Worm (Caenorhabditis elegans) whole organism, dauer: Measurements from ENCODE around the gene Y37E11B.10.

ENCODE experiments used
- unc-62 ChIP-seq: sonication (generic microtip); optimal IDR thresholded peaks from 2 replicates; lab custom pipeline; 2017; ENCODE audit warnings: missing biosample characterization, missing genetic modification reagents, missing genetic modification characterization

Gene Y37E11B.10

ce11 chrIV:3633254-3633653 lies 27.0 kb upstream of the Y37E11B.10 start, which contains the start of gene ZC416.2:
Gene ZC416.2, plus strand, starts transcription at chrIV:3633619.
- TF ChIP-seq unc-62 (GFP tag; lab: Kevin White, UChicago) = no peak

DNA sequence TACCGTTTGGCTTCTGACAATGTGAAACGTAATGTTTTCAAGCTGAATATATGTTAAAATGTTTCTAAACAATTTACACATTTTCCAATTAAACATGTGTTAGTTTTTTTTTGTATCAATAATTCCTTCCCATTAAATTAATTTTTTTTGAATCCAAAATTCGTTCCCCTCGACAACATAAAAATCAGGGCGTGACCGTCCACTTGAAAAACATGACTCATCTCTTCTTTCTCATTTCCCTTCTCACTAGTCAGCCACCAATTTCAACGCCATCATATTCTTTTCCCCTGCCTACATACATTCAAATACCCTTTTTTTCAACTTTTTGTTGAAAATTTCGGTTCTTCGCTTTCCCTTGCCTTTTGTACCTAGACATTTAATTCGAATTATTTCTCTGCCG lies 26.2 kb upstream of the Y37E11B.10 start:
- TF ChIP-seq unc-62 (GFP tag; lab: Kevin White, UChicago) = no peak

DNA sequence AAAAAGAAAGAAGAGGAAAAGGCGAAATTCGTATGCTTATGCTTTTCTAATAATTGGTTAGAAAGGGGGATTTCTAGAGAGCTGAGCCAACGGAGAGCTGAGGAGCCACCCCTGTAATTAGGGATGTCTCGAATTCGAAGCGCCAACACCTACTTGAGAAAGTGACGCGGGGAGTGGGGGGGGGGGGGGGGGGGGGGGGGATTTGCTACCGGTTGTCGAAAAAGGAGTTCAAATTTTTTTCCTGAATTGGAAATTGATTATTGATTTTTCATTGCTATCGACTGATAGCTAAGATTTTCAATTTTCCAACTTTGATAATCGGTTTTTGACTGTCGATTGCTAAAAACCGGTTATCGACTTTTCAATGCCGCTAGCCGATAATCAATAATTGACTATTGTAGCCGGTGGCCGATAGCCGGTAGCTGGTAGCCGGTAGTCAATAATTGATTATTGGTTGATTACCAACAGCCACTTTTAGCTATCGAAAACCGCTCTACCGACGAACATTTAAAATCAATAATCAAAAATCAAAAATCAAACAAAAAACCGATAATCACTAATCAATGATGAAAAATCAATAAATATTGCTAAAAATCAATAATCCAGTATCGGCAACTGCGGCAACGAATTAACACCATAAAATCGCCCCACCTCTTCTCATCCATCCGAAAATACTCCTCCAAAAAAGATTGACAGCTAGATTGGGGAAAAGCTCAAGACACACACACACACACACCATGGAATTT lies 22.8 kb upstream of the Y37E11B.10 start:
- no peak for TF ChIP-seq unc-62 (GFP tag; lab: Kevin White, UChicago)

ce11 chrIV:3626447-3626846 lies 20.2 kb upstream of the Y37E11B.10 start:
- TF ChIP-seq unc-62 (GFP tag; lab: Kevin White, UChicago) = no peak

- no peak for TF ChIP-seq unc-62 (GFP tag; lab: Kevin White, UChicago)
Measured at ce11 chrIV:3624597-3624996, 18.3 kb upstream of the Y37E11B.10 start, which contains the start of the genes cha-1 and unc-17. Gene cha-1, minus strand, starts transcription at chrIV:3624697. Gene unc-17, minus strand, starts transcription at chrIV:3624699.

DNA sequence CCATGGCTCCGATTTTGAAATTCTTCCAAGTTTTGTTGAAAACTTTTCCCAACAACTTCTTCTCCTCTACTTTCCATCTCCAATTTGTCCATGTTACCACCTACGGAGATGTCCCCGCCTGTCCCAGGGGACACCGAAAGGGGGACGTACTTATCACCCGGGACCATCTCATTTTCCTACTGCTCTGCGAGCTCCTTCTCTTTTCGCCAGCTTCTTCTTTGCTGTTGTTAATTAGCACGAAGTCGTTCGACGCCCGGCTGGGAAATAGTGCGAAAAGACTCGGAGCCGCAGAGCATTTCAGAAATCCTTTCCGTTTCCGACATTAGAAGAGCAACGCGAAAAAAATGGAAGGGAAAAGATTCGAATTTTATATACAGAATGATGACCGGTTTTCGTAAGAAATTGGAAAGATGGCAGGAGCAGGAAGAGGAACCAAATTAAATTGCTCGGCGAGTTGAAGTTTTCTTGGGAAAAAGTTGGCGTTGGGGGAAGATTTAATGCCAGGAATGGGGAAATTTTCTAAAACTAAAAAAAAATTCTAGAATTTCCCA lies 15.6 kb upstream of the Y37E11B.10 start:
- no peak for TF ChIP-seq unc-62 (GFP tag; lab: Kevin White, UChicago)

ce11 chrIV:3618719-3619118 lies 12.5 kb upstream of the Y37E11B.10 start:
- no peak for TF ChIP-seq unc-62 (GFP tag; lab: Kevin White, UChicago)

ce11 chrIV:3613022-3613605 lies 6.8 kb upstream of the Y37E11B.10 start, which contains the start of gene ltah-1.2:
Gene ltah-1.2, minus strand, starts transcription at chrIV:3613072.
- TF ChIP-seq unc-62 (GFP tag; lab: Kevin White, UChicago) = no peak

DNA sequence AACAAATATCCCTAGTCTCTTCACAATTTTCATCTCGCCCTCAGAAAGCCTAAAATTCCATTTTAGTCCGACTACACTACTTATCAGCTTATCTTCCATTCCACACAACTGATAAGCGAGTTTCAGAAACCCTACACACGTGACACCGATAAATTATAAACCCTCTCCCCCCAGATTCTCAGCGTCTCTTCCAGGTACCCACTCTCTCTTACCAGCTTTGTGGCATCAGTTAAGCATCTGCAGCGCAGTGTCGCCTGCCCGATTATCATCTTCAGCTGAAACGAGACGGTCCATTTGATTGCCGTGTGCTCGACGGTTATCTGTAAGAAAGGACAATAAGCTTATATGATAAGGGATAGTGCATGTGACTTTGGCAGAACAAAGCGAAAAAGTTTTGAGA lies 5.6 kb upstream of the Y37E11B.10 start:
- no peak for TF ChIP-seq unc-62 (GFP tag; lab: Kevin White, UChicago)

DNA sequence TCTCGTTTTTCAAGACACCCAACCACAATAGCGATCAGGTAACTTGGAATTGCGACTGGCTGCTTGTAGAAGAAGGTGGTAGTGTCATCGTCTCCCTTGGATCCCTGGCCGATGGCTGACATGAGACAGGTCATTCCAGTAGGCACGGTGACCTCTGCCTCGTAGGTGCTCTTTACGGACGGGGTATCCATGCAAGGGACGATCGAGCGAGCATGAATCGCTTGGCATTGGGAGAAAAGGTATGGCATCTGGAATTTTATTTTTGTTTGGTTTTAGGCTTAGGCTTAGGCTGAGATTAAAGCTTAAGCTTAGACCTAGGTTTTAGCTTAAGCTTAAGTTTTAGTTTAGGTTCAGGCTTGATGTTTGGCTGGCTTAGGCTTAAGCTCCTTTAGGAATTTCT lies 4.7 kb upstream of the Y37E11B.10 start:
- no peak for TF ChIP-seq unc-62 (GFP tag; lab: Kevin White, UChicago)

ce11 chrIV:3608547-3609222 lies 2.4 kb upstream of the Y37E11B.10 start:
- TF ChIP-seq unc-62 (GFP tag; lab: Kevin White, UChicago) = no peak

DNA sequence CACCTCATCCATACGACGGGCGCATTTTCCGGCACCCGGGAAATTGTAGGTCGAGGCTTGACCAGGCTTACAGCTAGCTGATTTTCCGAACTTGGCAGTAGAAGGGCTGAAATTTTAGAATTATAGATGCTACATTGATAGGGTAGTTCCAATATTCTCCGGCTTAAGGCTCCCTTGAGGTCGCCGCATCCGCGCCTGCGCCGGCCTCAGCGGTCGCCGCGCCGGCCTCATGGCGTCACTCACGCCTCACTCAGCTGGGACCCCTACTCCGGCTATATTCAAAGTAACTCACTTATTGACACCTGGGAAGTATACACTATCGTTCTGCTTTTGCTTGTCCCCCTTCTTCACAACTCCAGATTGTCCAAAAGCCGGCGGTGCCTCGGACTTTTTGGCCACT lies 2.2 kb downstream of the Y37E11B.10 start:
- no peak for TF ChIP-seq unc-62 (GFP tag; lab: Kevin White, UChicago)

ce11 chrIV:3601846-3602245 lies 4.4 kb downstream of the Y37E11B.10 start:
- no peak for TF ChIP-seq unc-62 (GFP tag; lab: Kevin White, UChicago)

ce11 chrIV:3599958-3600357 lies 6.3 kb downstream of the Y37E11B.10 start, which contains the start of gene Y37E11B.7:
Gene Y37E11B.7, minus strand, starts transcription at chrIV:3600164.
- TF ChIP-seq unc-62 (GFP tag; lab: Kevin White, UChicago) = no peak

- TF ChIP-seq unc-62 (GFP tag; lab: Kevin White, UChicago) = no peak
Measured at ce11 chrIV:3599126-3599525, 7.1 kb downstream of the Y37E11B.10 start, which contains the start of gene Y37E11B.6. Gene Y37E11B.6, minus strand, starts transcription at chrIV:3599306.

DNA sequence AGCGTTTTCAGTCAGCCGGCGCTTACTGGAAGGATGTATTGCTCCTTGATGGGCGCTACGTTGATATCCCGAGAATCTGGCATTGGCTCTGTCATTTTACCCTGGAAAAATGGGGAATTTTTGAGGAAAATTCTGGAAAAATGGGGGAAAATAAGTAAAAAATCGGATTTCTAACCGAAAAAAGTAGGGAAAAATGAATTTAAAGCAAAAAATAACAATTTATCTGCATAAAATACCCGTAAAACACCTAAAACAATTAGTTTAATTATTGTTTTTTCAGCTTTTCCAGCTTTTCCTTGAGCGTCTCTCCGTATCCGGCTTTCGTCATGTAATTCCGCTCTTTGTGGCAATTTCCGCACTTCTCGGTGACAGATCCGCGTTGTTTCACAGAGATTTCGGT lies 7.8 kb downstream of the Y37E11B.10 start, which contains the start of gene Y37E11B.5:
TSS of gene Y37E11B.5 (minus strand) at position 101 of the 400 bp plus-strand sequence.
- no peak for TF ChIP-seq unc-62 (GFP tag; lab: Kevin White, UChicago)
